Worm (Caenorhabditis elegans) whole organism, dauer: ENCODE measurements around the gene srx-12.
"Not testable (repeated sequence)": the region's sequence is repeated elsewhere in the genome, so short reads cannot be mapped to it uniquely, and the experiment has no call there.

Source experiments
- unc-62 ChIP-seq: sonication (generic microtip); optimal IDR thresholded peaks from 2 replicates; lab custom pipeline; 2017; ENCODE audit warnings: missing biosample characterization, missing genetic modification reagents, missing genetic modification characterization

The srx-12 gene

DNA sequence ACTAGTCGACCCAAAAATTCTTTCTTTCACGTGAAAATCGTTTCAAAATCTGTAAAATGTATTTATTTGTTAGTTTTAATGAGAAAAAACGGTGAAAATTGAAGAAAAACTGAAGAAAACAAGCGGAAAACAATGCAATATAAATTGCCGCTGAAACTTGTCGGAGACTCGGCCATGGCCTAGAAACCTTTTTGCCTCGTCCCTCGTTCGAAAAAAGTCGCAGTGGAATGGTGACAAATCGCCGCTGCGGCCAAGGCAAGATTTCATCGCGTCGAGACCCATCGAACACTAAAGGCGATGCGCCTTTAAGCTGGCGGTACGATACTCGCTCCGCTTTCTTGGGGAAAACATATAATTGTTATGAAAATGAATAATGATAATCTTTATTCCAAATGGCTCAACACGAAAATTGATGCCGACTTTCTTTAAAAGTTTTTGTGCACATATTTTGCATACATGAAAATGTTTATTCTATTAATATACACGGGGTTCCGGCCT, 5.9 kb downstream of the srx-12 start, which contains the start of gene Y55F3AM.21:
Gene Y55F3AM.21, minus strand, starts transcription at position 51 of the 498 bp plus-strand sequence.
- not testable (repeated sequence) for TF ChIP-seq unc-62 (GFP tag; lab: Kevin White, UChicago)

DNA sequence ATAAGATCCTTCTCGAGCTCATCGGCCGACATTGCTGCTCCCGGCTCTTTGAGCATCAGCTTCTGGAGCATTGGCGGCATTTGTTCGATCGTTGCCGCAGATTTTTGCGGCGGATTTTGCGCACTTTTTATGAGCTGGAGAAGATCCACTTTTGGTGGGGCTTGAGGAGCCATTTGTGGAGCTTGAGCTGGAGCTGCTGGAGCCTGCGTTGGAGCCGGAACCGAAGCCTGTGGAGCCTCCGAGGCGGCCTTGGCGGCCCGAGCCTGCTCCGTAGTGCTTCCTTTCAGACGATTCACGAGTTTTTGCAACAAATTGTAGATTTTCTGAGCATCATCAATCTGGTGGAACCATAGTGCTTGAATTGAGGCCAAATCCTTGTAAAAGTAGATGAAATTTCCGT, 8.2 kb downstream of the srx-12 start:
- TF ChIP-seq unc-62 (GFP tag; lab: Kevin White, UChicago) = no peak

DNA sequence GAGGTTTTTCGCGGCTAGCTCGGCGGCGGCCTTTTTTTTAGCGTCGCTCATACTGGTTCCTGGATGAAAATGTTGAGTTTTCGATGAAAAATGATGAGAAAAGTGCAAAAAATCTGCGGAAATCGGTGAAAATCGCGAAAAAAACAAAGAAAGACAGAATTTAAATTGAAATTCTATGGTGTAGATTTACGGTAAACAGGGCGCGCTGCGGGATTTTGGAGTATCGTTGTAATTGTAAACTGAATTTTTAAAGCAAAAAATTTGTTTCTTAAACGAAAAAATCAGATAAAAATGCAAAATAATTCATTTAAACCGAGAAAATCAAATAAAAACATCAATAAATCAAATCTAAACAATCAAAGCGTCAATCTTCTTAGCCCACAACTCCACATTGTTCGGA, 9.0 kb downstream of the srx-12 start, which contains the start of gene dcap-1:
Gene dcap-1, minus strand, starts transcription at position 59 of the 400 bp plus-strand sequence.
- TF ChIP-seq unc-62 (GFP tag; lab: Kevin White, UChicago) = no peak

DNA sequence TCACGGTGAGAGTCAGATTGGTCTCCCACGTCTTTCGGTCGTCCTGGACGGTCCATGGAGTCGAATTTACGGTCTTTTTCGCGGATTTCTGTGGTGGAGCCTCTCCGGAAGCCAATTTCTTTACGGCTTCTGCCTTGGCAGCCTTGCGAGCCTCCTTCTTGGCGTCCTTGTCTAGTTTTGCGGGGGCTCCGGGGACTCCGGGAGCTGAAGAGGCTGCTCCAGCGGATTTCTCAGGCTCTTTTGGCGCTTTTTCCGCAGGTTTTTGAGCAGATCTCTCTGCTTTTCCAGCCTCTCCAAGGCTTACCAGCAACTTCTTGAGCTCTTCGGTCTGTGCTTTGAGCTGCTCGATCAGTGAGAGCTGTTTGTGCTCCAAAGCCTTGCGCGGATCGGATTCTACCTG, 10.0 kb downstream of the srx-12 start:
- no peak for TF ChIP-seq unc-62 (GFP tag; lab: Kevin White, UChicago)

DNA sequence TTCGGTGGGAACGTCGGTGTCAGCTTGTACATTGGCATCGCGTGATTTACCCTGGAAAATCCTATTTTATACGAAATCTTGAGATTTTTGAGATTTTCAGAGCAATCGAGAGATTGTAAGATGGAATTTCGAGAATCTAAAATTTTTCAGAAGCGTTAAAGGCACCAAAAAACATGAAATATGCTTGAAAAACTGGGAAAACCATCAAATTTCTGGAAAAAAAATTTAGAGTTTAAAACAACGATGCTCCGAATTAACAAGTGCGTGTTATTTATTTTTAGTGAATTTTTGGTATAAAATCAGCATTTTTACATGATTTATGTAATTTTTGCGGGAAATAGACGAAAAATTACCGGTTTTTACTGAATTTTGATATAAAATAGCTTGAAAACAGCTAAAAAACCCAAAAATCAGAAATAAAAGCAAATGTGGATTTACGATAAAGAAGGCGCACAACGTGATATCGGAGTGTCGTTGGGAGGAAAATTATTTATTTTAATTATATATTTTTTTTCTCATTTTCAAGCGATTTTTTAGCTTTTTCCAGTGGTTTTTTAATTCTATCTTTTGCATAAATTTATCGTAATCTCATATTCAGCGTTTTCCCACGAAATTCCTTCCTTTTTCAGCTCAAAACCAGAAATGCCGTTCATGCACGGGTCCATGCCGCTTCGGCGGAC, 10.6 kb downstream of the srx-12 start, which contains the start of the genes Y55F3AM.13 and mrps-25:
Gene Y55F3AM.13, minus strand, starts transcription at position 51 of the 680 bp plus-strand sequence.
Gene mrps-25, plus strand, starts transcription at position 630 of the 680 bp plus-strand sequence.
- TF ChIP-seq unc-62 (GFP tag; lab: Kevin White, UChicago) = no peak

DNA sequence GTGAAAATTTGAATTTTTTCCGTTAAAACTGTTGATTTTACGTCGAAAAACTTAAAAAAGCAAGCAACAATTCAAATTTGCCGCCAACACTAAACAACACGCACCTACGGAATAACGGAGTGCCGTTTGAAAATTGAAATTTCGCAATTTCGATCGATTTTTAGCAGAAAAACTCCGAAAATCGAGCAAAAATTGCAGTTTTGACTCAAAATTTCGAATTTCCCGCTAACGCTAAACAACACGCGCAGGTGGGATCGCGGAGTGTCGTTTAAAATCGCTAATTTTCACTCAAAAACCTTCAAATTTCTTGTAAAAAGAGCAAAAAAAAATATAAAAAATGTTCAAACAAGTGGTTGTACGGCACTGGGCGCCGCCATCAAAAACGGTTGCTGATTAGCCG, 12.7 kb downstream of the srx-12 start:
- no peak for TF ChIP-seq unc-62 (GFP tag; lab: Kevin White, UChicago)

DNA sequence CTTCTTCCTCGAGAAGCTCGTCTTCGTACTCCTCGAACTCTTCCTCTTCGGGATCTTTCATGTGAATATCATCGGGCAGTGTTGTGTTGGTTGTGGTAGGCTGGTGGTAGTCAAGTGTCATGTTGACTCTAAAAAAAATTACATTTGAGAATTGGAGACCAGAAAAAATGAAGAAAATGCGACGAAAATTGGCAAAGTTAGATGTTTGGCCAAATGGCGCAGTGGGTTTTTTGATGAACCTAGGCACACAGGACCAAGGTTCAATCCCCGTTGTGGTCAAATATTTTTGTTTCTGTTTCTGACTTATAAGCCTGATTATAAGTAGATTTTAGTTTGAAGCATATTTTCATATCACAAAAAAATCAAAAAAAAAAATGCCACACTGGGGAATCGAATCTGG, 17.3 kb downstream of the srx-12 start:
- no peak for TF ChIP-seq unc-62 (GFP tag; lab: Kevin White, UChicago)

DNA sequence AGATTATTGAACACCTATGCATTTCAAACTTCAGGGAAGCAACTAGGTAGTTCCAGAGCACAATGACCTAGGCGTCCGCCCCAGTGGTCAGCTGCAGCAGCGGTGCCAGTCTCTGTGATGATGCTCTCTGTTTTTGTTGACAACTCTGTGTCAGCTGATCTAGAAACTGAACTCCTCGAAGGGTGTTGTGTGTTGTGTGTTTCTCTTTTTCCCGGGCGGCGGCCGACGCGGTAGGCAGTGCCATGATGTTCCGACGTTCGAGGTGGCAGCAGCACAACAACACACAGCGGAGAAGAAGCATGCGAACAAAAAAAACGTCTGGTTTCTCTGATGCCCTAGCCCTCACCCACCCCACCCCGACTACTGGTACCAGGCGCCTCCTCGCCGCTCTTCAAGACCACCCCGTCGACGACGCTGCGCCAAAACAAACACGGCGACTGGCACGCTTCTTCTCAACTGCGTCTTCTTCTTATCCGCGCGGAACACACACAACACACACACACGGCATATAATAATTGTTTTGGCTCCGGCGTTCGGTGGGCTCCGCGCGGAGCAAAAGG, 18.6 kb downstream of the srx-12 start:
- TF ChIP-seq unc-62 (GFP tag; lab: Kevin White, UChicago) = no peak

DNA sequence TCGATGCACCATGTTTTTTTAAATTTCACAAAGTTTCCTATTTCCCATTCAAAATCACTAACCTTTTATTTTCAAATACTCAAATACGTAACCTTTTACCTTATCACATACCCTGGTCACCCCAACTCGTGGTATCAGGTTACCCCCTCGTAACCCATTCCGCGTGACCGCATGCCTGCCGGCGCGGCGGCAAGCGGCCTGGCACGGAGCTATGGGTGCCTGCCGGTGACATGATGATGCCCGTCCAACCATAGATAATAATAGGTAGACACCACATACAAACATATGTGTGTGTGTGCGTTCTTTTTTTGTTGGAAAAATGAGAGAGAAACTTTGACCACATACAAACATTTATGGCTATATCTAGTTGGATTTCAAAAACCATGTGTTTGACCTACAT, 19.8 kb downstream of the srx-12 start:
- no peak for TF ChIP-seq unc-62 (GFP tag; lab: Kevin White, UChicago)

DNA sequence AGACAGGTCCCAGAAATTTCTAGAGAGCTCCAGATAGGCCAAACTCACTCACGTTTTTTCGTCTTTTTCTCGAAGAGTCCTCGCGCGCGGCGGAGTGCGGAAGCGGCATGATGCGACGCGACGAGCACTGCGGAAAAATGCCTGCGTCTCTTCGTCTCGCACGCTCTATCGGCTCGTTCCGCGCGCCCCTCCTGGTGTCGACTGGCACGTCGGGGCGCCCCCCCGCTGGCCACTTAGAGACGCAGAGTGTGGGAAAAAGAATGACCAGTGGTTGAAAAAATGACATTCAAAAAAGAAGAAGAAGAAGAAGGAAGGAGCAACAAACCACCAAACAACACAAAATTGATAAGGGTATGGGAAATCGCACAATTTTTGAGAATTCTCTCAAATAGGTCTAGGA, 21.6 kb downstream of the srx-12 start, which contains the start of gene znf-782:
Gene znf-782, minus strand, starts transcription at position 96 of the 400 bp plus-strand sequence.
- no peak for TF ChIP-seq unc-62 (GFP tag; lab: Kevin White, UChicago)

DNA sequence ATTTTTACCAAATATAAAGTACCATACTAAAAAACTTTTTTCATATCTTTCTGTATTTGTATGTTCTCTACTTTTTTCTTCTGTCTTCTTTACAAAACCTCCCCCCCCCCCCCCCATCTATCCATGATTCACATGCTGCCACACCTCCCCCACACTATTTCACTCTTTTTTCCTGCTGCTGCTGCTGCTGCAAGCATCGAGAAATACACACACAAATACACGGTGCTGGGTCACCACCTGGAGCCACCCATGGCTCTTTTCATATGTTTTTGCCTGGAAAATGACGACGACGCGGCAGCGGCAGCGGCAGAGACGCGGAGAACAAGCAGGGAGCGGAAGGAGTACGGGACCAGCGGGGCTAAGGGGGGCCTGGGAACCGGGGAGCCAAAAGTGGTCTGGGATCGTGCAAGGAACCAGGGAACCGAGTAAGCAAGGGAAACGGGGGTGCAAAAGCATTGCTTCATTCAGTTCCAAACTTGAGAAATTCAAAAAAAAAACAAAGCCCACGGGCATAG, 23.0 kb downstream of the srx-12 start:
- no peak for TF ChIP-seq unc-62 (GFP tag; lab: Kevin White, UChicago)

DNA sequence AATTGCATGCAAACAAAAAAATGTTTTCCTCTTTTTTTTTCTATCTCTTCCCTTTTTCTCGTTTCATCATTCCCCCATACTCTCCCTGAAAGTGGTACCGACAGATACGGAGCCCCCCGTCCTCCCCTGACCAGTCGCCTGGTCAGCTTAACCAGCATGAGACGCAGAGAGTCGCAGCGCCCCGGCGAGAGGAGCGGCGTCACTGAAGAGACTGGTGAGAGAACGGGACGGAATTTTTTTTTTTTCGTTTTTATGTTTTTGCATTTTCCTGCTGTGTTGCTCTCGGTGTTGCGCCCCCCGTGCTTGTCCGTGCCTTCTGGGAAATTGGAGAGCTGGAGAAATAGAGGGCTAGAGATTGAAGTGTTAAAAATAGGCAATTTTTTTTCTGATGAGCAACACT, 24.6 kb downstream of the srx-12 start:
- TF ChIP-seq unc-62 (GFP tag; lab: Kevin White, UChicago) = no peak

DNA sequence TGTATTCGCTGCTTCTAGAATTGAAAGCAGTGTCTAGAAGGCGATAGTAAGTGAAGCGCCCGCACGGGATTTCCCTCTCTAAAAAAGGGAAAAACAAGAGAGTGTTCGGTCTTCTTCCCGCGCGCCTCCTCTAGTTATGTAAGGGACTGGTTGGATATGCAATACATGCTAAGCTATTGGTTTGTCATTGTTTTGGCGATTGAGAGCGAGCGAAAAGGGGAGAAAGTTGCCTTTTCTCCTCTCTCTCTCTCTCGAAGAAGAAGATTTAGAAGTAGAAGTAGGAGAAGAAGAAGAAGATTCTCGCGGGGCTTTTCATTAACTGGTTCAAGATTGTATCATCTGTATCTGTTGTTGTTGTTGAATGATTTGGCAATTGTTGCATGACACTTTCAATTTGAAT, 28.3 kb downstream of the srx-12 start:
- TF ChIP-seq unc-62 (GFP tag; lab: Kevin White, UChicago) = no peak

DNA sequence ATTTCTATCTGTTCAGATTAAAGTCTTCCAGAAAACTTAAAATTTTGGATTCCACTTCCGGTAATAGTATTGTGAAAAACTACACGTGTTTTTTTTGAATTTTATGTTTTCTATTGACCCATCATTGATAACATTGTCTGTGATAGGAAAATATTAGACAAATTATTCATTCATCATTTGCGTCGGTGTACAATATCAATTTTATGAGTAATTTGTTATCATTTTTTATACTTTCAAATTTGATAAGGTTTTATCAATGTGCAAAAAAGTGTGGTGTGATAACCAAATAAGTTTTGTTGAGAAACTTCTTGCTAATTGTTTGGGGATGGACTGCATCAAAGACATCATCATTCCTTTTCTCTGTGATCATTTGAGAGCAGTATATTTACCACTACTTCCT, 29.7 kb downstream of the srx-12 start:
- no peak for TF ChIP-seq unc-62 (GFP tag; lab: Kevin White, UChicago)

DNA sequence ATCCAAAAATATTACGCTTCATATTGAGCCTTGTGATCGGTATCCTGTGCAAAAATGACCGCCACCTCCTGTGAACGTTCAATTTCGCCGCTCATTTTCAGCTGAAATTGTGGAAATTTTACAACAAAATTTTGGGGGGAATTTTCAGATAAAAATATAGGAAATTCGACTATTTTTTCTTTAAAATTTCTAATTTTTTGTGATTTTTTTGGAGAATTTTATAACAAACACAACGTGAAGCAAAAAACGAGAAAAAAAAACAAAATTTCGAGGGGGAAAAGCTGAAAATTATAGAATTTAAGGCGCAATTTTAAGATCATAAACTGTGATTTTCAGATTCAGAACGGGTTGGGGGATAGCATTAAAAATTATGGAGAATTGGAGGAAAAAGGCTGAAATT, 41.1 kb downstream of the srx-12 start, which contains the start of gene csn-4:
Gene csn-4, minus strand, starts transcription at position 101 of the 400 bp plus-strand sequence.
- no peak for TF ChIP-seq unc-62 (GFP tag; lab: Kevin White, UChicago)

DNA sequence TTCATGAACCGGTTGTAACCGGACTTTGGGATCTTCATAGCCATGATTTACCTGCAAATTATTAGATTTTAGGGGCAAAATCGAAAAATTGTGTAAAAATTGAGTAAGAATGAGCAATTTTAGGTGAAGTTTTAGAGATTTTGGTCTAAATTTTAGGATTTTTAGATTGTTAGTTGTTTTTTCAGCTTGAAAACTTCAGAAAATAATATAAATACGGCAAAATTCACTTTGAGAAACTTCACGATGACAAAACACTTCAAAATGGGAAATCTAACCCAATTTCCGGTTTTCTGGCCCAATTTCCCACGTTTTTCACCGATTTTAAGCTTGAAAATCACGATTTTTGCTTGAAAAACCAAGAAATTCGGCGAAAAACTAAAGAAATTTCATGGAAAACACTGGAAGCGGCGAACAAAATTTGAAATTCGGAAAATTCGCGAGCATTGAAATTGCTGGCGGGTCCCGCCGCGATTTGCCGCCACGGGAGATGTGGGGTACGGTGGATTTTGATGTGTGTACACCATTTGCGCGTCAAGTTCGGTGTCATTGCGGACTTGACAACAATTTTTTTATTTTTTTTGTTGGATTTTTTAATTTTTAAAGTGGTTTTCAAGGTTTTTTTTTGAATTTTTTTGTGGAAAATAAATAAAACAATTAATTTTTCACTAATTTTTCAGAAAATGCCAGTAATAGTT, 48.2 kb downstream of the srx-12 start, which contains the start of the genes cct-8 and Y55F3AR.2:
Gene cct-8, minus strand, starts transcription at position 51 of the 695 bp plus-strand sequence.
Gene Y55F3AR.2, plus strand, starts transcription at position 672 of the 695 bp plus-strand sequence.
- TF ChIP-seq unc-62 (GFP tag; lab: Kevin White, UChicago) = no peak
